Worm (Caenorhabditis elegans) whole organism, mixed stage, embryonic: ENCODE measurements around the gene M79.2.

Experiments used
- flh-1 ChIP-seq: fragments of 200-800 bp; sonication (Bioruptor generic); optimal IDR thresholded peaks from 2 replicates; lab custom pipeline; 2018; ENCODE audit warnings: mild to moderate bottlenecking, missing genetic modification characterization, moderate library complexity, missing compliant biosample characterization
- lsy-2 ChIP-seq: fragments of 150-350 bp; optimal IDR thresholded peaks from 2 replicates; lab custom pipeline; 2014; ENCODE audit warnings: missing biosample characterization, missing genetic modification characterization
- nhr-237 ChIP-seq: fragments of 150-350 bp; optimal IDR thresholded peaks from 2 replicates; lab custom pipeline; 2014; ENCODE audit warnings: missing biosample characterization, missing genetic modification characterization
- nhr-76 ChIP-seq: sonication (generic microtip); optimal IDR thresholded peaks from 2 replicates; lab custom pipeline; 2017; ENCODE audit warnings: missing biosample characterization, missing genetic modification characterization
- unc-39 ChIP-seq: fragments of 150-350 bp; optimal IDR thresholded peaks from 2 replicates; lab custom pipeline; 2014; ENCODE audit warnings: missing biosample characterization, missing genetic modification characterization
- ztf-11 ChIP-seq: fragments of 150-350 bp; optimal IDR thresholded peaks from 2 replicates; lab custom pipeline; 2014; ENCODE audit warnings: missing biosample characterization, missing genetic modification characterization

DNA sequence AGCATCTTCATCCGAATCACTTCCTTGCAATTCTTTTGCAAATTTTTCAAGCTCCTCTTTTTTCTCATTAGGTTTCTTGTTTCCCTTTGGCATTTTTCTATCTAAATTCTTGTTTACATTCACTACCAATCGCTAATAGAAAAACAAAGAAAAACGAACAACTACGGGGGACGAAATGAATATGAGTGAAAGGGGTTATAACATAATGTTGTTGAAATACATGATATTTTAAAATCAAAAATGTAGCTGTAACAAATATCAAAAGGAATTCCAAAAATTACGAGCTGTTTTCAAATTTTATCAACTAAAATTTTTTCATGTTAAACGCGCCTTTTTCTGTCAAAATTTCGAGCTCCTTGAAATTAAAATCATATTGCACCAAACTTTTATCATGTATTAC is 48.4 kb upstream of the M79.2 start, which contains the start of gene F13E6.1:
- no peak for TF ChIP-seq nhr-76 (tag; lab: Kevin White, UChicago)
- TF ChIP-seq lsy-2 (tag; lab: Kevin White, UChicago), result no peak
- no peak for TF ChIP-seq ztf-11 (tag; lab: Kevin White, UChicago)
- no peak for TF ChIP-seq unc-39 (tag; lab: Kevin White, UChicago)
- TF ChIP-seq nhr-237, result no peak
- no peak for TF ChIP-seq flh-1 (GFP tag; lab: Kevin White, UChicago)
